Worm (Caenorhabditis elegans): ENCODE results near the gene C07A12.7.

The C07A12.7 gene

DNA sequence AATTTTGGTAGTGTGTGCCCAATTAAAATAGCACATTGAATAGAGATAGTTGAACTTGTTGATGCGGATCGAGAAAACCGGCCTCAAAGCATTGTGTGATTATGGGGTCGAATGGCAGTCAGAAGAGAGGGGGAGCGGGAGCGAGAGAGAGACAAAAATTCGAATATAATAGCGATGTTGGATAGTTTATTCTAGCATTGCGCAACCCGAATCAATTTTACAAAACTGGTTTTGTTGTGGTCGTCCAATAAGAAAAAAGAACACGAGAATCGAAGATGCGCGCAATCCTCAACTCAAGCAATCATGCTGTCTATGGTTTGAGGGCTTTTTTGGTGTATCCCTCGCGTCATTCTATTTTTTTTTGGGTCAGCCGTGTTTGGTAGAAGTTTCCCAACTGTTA is 31.5 kb upstream of the C07A12.7 start:
- TF ChIP-seq gei-8 (GFP tag; optimal IDR thresholded peaks at IDR 0.05) (no peak), nhr-28 (tag; optimal IDR thresholded peaks at IDR 0.05) (peak; percentile 5)

DNA sequence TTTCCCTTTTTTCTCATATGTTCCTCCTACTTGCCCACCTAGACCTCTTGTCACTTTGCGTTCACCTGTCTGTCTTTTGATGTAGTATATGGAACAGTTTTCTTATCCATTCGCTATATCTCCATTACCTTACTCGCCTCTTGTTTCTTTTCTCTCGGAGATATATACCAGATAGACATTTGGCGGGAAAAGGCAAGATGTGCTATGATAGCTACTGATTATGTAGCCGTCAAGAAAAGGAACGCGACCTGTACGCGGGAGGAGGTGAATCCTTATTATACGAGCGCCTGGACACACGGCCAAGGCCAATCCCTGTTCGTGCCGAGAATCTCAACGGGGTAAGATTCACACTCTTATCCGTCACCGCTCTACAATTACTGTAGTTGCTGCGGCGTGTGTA is 31.1 kb upstream of the C07A12.7 start:
- TF ChIP-seq mep-1 (tag; optimal IDR thresholded peaks at IDR 0.05): no peak
- TF ChIP-seq F44E2.7 (GFP tag; IDR thresholded peaks at IDR 0.05): 0 out of 2 replicates have a peak, but pooled peaks have one; percentile 13

DNA sequence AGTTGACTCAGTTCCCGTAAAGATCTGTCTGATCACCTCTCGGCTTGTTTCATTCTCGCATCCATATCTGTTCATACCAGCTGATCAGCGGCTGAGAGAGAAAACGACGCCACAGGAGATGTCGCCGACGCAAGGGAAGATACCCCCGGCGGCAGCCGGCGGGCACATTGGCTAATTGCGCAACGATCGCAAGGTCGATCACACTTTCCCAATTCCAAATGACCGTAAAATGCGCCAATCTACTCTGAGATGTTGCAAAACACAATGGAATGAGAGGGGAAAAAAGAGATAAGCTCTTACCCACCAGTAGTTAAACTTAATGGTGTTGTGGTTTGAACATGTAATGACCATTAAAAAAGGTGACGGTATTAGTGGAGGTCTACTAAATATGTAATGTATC is 29.0 kb upstream of the C07A12.7 start:
- TF ChIP-seq hlh-11 (tag; optimal IDR thresholded peaks at IDR 0.05) (peak; percentile 26), unc-62 (GFP tag; optimal IDR thresholded peaks at IDR 0.05 in 1 of 2) (no peak), unc-62 (tag; optimal IDR thresholded peaks at IDR 0.05) (no peak), aha-1 (tag) (no peak), ceh-28 (tag; optimal IDR thresholded peaks at IDR 0.05) (no peak), hlh-30 (tag; optimal IDR thresholded peaks at IDR 0.05; ENCODE audit: insufficient read depth) (peak; percentile 19), ceh-32 (tag; optimal IDR thresholded peaks at IDR 0.05; ENCODE audit: poor library complexity) (no peak), mxl-3 (GFP tag; optimal IDR thresholded peaks at IDR 0.05) (peak; percentile 13), hmg-1.1 (GFP tag; IDR thresholded peaks at IDR 0.05) (no peak), nhr-76 (tag; optimal IDR thresholded peaks at IDR 0.05) (no peak), lin-39 (tag; optimal IDR thresholded peaks at IDR 0.05) (no peak), T26A8.4 (GFP tag; IDR thresholded peaks at IDR 0.05) (no peak), nhr-28 (tag; optimal IDR thresholded peaks at IDR 0.05) (peak; percentile 29), zfp-3 (GFP tag; conservative IDR thresholded peaks at IDR 0.05) (no peak), Y105C5A.15 (GFP tag; IDR thresholded peaks at IDR 0.05) (no peak), egl-43 (GFP tag; IDR thresholded peaks at IDR 0.05) (peak; percentile 57; the same call in 1 of the 2 replicates), nhr-42 (GFP tag; IDR thresholded peaks at IDR 0.05) (no peak), zip-11 (GFP tag; IDR thresholded peaks at IDR 0.05) (no peak), F26F4.8 (GFP tag; conservative IDR thresholded peaks at IDR 0.05) (no peak), nhr-48 (tag; optimal IDR thresholded peaks at IDR 0.05) (no peak), saeg-2 (GFP tag; IDR thresholded peaks at IDR 0.05) (no peak), set-16 (GFP tag; IDR thresholded peaks at IDR 0.05) (peak; percentile 47), ceh-20 (GFP tag; IDR thresholded peaks at IDR 0.05) (no peak), Y75B8A.6 (GFP tag; IDR thresholded peaks at IDR 0.05) (no peak)

DNA sequence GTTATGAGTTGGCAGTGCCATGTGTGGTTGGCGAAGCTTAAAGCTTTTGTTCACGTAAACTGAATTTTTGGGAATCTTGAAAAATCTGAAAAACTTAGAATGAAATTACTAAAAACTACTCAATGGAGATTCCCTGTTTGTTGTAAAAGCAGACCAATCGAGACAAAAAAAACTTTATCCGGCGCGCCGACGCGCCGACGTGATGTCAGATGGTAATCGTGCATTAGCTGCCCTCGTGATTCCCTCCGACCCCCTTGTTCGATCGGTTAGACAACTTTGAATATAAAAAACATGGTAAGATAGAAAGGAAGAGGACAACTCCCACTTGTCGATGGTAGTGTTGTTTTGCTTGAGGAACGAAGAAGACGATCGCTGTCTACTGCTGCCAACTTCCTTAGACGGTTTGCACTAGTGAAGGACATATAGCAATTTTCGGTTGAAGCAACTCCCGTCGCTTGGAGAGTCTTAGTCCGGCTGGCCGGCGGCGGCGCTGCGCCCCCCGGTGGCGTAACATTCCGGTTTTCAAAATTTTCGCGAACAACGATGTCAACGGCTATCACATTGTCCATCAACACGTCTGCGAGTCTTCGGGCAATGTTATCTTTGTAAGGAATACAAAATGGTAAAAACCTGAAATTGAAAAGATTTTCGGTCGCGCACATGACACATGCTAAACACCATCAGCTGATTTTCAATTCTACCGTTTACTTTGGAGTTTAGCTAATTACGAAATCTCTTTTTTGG is 28.1 kb upstream of the C07A12.7 start, which contains the start of gene C07A12.18:
C07A12.18 (minus strand) TSS at position 51 of the 744 bp plus-strand sequence.
- no peak for TF ChIP-seq mep-1 (tag; optimal IDR thresholded peaks at IDR 0.05)
- no peak for TF ChIP-seq F37D6.2 (tag; optimal IDR thresholded peaks at IDR 0.05)
- TF ChIP-seq daf-8 (GFP tag; IDR thresholded peaks at IDR 0.05): no peak
- TF ChIP-seq aha-1 (tag): peak; percentile 77
- TF ChIP-seq nhr-28 (tag; optimal IDR thresholded peaks at IDR 0.05): peak; percentile 6
- TF ChIP-seq hlh-30 (tag; optimal IDR thresholded peaks at IDR 0.05; ENCODE audit: insufficient read depth): peak; percentile 26

DNA sequence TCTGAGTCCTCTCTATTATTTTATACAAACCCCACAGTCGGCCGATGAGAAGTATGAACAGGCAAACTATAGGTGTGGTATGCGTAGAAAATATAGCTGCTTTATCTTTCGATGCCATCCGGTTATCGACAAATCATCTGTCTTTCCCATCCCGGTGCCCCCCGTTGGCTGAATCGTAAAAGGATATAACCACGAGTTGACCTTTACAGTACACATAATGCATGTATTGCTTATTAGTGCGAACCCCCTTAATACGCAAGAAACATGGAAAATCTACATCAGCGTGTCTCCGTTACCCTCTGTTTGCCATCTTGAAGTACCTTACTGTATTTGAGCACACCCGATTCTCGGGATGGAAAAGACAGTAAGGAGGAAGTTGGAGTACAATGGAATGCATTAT is 27.0 kb upstream of the C07A12.7 start:
- TF ChIP-seq Y5F2A.4 (GFP tag; optimal IDR thresholded peaks at IDR 0.05) (no peak), pqm-1 (tag; optimal IDR thresholded peaks at IDR 0.05) (no peak), snpc-1.2 (GFP tag; IDR thresholded peaks at IDR 0.05) (no peak), madf-9 (GFP tag; conservative IDR thresholded peaks at IDR 0.05) (no peak), nhr-76 (tag; optimal IDR thresholded peaks at IDR 0.05) (no peak), F44E2.7 (GFP tag; IDR thresholded peaks at IDR 0.05) (no peak), snpc-4 (tag; optimal IDR thresholded peaks at IDR 0.05) (no peak), ceh-20 (GFP tag; IDR thresholded peaks at IDR 0.05) (no peak), nhr-41 (GFP tag; IDR thresholded peaks at IDR 0.05) (no peak), php-3 (GFP tag; IDR thresholded peaks at IDR 0.05) (no peak), hmg-1.1 (GFP tag; IDR thresholded peaks at IDR 0.05) (no peak), nhr-102 (tag; optimal IDR thresholded peaks at IDR 0.05) (no peak), hlh-11 (tag; optimal IDR thresholded peaks at IDR 0.05) (no peak), D1046.2 (GFP tag; IDR thresholded peaks at IDR 0.05) (no peak), vab-7 (GFP tag; IDR thresholded peaks at IDR 0.05) (no peak), ceh-32 (tag; optimal IDR thresholded peaks at IDR 0.05; ENCODE audit: poor library complexity) (no peak), pha-4 (GFP tag; IDR thresholded peaks at IDR 0.05) (no peak), pha-4 (tag; optimal IDR thresholded peaks at IDR 0.05) (no peak)
